Fruit fly (Drosophila melanogaster) whole organism, prepupa: Measurements from ENCODE around the gene CG13841.

Experiments used
- CG10669 ChIP-seq: fragments of 200-800 bp; sonication (Bioruptor generic); optimal IDR thresholded peaks from 3 replicates; lab custom pipeline; 2018; ENCODE audit warnings: missing biosample characterization, mild to moderate bottlenecking, missing genetic modification characterization, moderate library complexity
- CG11294 ChIP-seq: fragments of 200-800 bp; sonication (Bioruptor generic); IDR thresholded peaks from 2 replicates; pipeline ENCODE4 v1.3.6; 2022; ENCODE audit warnings: missing biosample characterization, missing genetic modification characterization
- CG15336 ChIP-seq: fragments of 200-800 bp; sonication (Bioruptor generic); IDR thresholded peaks from 2 replicates; pipeline ENCODE4 v1.3.6; 2022; ENCODE audit warnings: missing biosample characterization, missing genetic modification characterization
- CG32006 ChIP-seq: fragments of 200-800 bp; sonication (Bioruptor generic); optimal IDR thresholded peaks from 3 replicates; lab custom pipeline; 2017; ENCODE audit warnings: missing biosample characterization, mild to moderate bottlenecking, missing genetic modification characterization
- CG34406 ChIP-seq: fragments of 200-800 bp; sonication (Bioruptor generic); optimal IDR thresholded peaks from 3 replicates; lab custom pipeline; 2016; ENCODE audit warnings: missing biosample characterization, missing genetic modification characterization
- CG4318 ChIP-seq: fragments of 200-800 bp; sonication (Bioruptor generic); optimal IDR thresholded peaks from 3 replicates; lab custom pipeline; 2017; ENCODE audit warnings: missing biosample characterization, mild to moderate bottlenecking, missing genetic modification characterization
- CG6276 ChIP-seq: fragments of 200-800 bp; sonication (Bioruptor generic); optimal IDR thresholded peaks from 2 replicates; lab custom pipeline; 2017; ENCODE audit warnings: missing biosample characterization, mild to moderate bottlenecking, missing genetic modification characterization
- CG6808 ChIP-seq: fragments of 200-800 bp; sonication (Bioruptor generic); optimal IDR thresholded peaks from 3 replicates; lab custom pipeline; 2017; ENCODE audit warnings: missing biosample characterization, missing genetic modification characterization, mild to moderate bottlenecking, moderate library complexity, missing genetic modification reagents
- CG7368 ChIP-seq: fragments of 200-800 bp; sonication (Bioruptor generic); optimal IDR thresholded peaks from 3 replicates; lab custom pipeline; 2016; ENCODE audit warnings: missing biosample characterization, missing genetic modification characterization
- CG8319 ChIP-seq: fragments of 200-800 bp; sonication (Bioruptor generic); optimal IDR thresholded peaks from 3 replicates; lab custom pipeline; 2016; ENCODE audit warnings: missing biosample characterization, missing genetic modification characterization
- Eip78C ChIP-seq: fragments of 200-800 bp; sonication (Bioruptor generic); peaks from one replicate; lab custom pipeline; 2016; ENCODE audit warnings: missing biosample characterization, missing genetic modification characterization
- Ets21C ChIP-seq: fragments of 200-800 bp; sonication (Bioruptor generic); optimal IDR thresholded peaks from 3 replicates; lab custom pipeline; 2016; ENCODE audit warnings: missing biosample characterization, missing genetic modification characterization
- Hr4 ChIP-seq: fragments of 200-800 bp; sonication (Bioruptor generic); optimal IDR thresholded peaks from 3 replicates; lab custom pipeline; 2016; ENCODE audit warnings: missing biosample characterization, missing genetic modification characterization
- dac ChIP-seq: fragments of 200-800 bp; sonication (Bioruptor generic); optimal IDR thresholded peaks from 2 replicates; lab custom pipeline; 2017; ENCODE audit warnings: missing biosample characterization, mild to moderate bottlenecking, missing genetic modification characterization
- fd59A ChIP-seq: fragments of 200-800 bp; sonication (Bioruptor generic); optimal IDR thresholded peaks from 2 replicates; lab custom pipeline; 2017; ENCODE audit warnings: missing biosample characterization, mild to moderate bottlenecking, missing genetic modification characterization, missing genetic modification reagents
- fd85E ChIP-seq: fragments of 200-800 bp; sonication (Bioruptor generic); optimal IDR thresholded peaks from 3 replicates; lab custom pipeline; 2016; ENCODE audit warnings: missing biosample characterization, missing genetic modification characterization
- fkh ChIP-seq: fragments of 200-800 bp; sonication (Bioruptor generic); optimal IDR thresholded peaks from 3 replicates; lab custom pipeline; 2017; ENCODE audit warnings: missing biosample characterization, mild to moderate bottlenecking, missing genetic modification characterization, moderate library complexity
- ss ChIP-seq, 2 experiments: fragments of 200-800 bp; sonication (Bioruptor generic); optimal IDR thresholded peaks; 2 replicates in 1 of 2; 3 replicates in 1 of 2; lab custom pipeline; 2017 to 2018; ENCODE audit warnings: mild to moderate bottlenecking in 2 of 2, missing biosample characterization in 2 of 2, missing genetic modification characterization in 2 of 2, moderate library complexity in 1 of 2

The CG13841 gene

DNA sequence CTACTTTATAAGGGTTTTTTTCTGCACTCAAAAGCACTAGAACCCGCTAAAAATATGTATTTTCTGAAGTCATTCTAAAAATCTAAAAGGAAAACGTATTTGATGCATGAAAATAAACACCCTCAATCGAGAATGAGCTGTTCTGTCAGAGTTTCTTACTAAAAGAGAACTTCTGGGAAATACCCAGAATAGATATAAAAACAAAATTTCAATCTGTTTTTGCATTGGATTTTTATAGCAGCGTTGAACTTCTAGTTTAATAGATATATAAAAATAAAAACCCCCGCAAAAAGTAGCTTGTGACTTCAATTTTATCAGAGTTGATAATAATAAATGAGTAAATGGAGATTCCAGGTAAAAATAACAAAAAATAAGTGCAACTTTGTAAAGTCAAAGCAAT, 49.1 kb downstream of the CG13841 start:
- no peak for TF ChIP-seq fd59A
- TF ChIP-seq Ets21C (GFP tag; lab: Kevin White, UChicago) = no peak
- no peak for TF ChIP-seq CG6276 (GFP tag; lab: Kevin White, UChicago)
- no peak for TF ChIP-seq ss (GFP tag; optimal IDR thresholded peaks at IDR 0.05; lab: Kevin White, UChicago)
- no peak for TF ChIP-seq CG6808 (GFP tag; lab: Kevin White, UChicago)
- no peak for TF ChIP-seq fkh (GFP tag; lab: Kevin White, UChicago)
- TF ChIP-seq CG15336 = no peak
- TF ChIP-seq CG10669 (GFP tag; lab: Kevin White, UChicago) = no peak
- TF ChIP-seq CG7368 (GFP tag; lab: Kevin White, UChicago) = no peak
- no peak for TF ChIP-seq CG34406 (GFP tag; lab: Kevin White, UChicago)
- no peak for TF ChIP-seq dac (GFP tag; lab: Kevin White, UChicago)
- TF ChIP-seq CG32006 (GFP tag; lab: Kevin White, UChicago) = no peak
- TF ChIP-seq Eip78C (GFP tag; lab: Kevin White, UChicago) = no peak
- no peak for TF ChIP-seq CG11294 (GFP tag; lab: Robert Waterston, UW)
- no peak for TF ChIP-seq CG8319 (GFP tag; lab: Kevin White, UChicago)
- TF ChIP-seq Hr4 (GFP tag; lab: Kevin White, UChicago) = no peak

DNA sequence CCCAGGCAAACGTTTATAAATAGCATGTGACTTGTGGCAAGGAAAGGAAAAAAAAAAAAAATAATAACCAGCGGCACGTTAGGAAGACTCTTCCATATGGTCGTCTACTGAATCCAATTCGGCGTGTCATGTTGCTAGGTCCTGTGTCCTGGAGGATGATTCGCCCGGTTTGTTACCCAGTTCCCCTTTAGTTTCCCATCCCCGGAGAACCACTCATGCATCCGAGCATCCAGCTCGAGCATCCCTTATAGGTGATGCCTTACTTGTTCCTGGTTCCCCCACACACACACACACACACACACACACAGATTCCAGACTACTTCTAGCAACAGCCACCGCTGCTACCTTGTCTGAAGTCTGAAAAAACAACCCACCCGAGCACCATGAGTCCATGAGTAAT, 49.6 kb downstream of the CG13841 start:
- TF ChIP-seq CG4318 (GFP tag; lab: Kevin White, UChicago) (no peak), fd85E (GFP tag; lab: Kevin White, UChicago) (no peak)
